Fruit fly (Drosophila melanogaster): ENCODE data around the gene Drak.

Gene Drak

DNA sequence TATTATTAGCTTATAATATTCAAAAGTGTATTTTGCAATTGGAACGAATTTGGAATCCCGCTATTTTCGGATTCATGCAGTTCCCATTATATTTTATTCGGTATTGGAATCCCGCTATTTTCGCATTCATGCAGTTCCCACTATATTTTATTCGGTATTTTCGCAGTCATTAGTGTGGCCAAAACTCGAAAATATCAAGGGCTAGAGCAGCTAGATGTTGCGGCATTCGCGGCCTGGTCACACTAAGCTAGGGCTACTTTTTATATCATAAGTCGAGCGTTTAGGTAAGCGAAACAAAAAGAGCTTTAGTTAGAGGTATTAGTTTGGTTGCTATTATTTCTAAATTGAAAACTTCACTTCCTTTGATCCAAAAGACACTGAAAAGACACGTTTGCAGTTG is 85.9 kb downstream of the Drak start (continued):
- TF ChIP-seq repo (GFP tag; optimal IDR thresholded peaks at IDR 0.05): no peak
- no peak for TF ChIP-seq CG14965 (GFP tag; optimal IDR thresholded peaks at IDR 0.05; ENCODE audit: borderline replicate concordance)

- no peak for TF ChIP-seq eve (GFP tag; optimal IDR thresholded peaks at IDR 0.05)
- no peak for TF ChIP-seq CG3838 (GFP tag; optimal IDR thresholded peaks at IDR 0.05)
- TF ChIP-seq cad (GFP tag; optimal IDR thresholded peaks at IDR 0.05): no peak
- TF ChIP-seq Ets65A (GFP tag): peak; percentile 94
- TF ChIP-seq hkb (optimal IDR thresholded peaks at IDR 0.05): peak; percentile 76
- peak; percentile 42; the same call in 1 of the 2 replicates for TF ChIP-seq hkb (GFP tag; IDR thresholded peaks at IDR 0.05)
- TF ChIP-seq sim (GFP tag; IDR thresholded peaks at IDR 0.05): peak; percentile 32; the same call in 1 of the 2 replicates
- no peak for TF ChIP-seq CG5180 (GFP tag; optimal IDR thresholded peaks at IDR 0.05)
- no peak for TF ChIP-seq CG6683 (GFP tag; optimal IDR thresholded peaks at IDR 0.05)
- no peak for TF ChIP-seq ham (GFP tag; IDR thresholded peaks at IDR 0.05)
- TF ChIP-seq kni (GFP tag; optimal IDR thresholded peaks at IDR 0.05): peak; percentile 35
- peak; percentile 43 for TF ChIP-seq CG18476 (GFP tag; optimal IDR thresholded peaks at IDR 0.05)
- TF ChIP-seq phol (tag; optimal IDR thresholded peaks at IDR 0.05): peak; percentile 99
- TF ChIP-seq CG11085 (GFP tag; IDR thresholded peaks at IDR 0.05): no peak
- peak; percentile 97 for TF ChIP-seq Myb (GFP tag; optimal IDR thresholded peaks at IDR 0.05)
- TF ChIP-seq D19A (tag; optimal IDR thresholded peaks at IDR 0.05): peak; percentile 24
- no peak for TF ChIP-seq chm (GFP tag; IDR thresholded peaks at IDR 0.05)
- no peak for TF ChIP-seq C15 (GFP tag; IDR thresholded peaks at IDR 0.05)
- TF ChIP-seq Hmx (GFP tag; optimal IDR thresholded peaks at IDR 0.05): no peak
- peak; percentile 32 for TF ChIP-seq CG12071 (GFP tag; optimal IDR thresholded peaks at IDR 0.05)
- peak; percentile 47; the same call in 1 of the 2 replicates for TF ChIP-seq al (GFP tag; IDR thresholded peaks at IDR 0.05)
- TF ChIP-seq ranshi (GFP tag; IDR thresholded peaks at IDR 0.05): peak; percentile 72; the same call in 1 of the 2 replicates
- TF ChIP-seq CG14014 (GFP tag; IDR thresholded peaks at IDR 0.05): peak; percentile 62; the same call in 1 of the 2 replicates
- peak; percentile 71 for TF ChIP-seq D (optimal IDR thresholded peaks at IDR 0.05)
- TF ChIP-seq D (GFP tag; optimal IDR thresholded peaks at IDR 0.05): peak; percentile 10
- peak; percentile 51 for TF ChIP-seq CG3281 (GFP tag; optimal IDR thresholded peaks at IDR 0.05)
- TF ChIP-seq dan (GFP tag; IDR thresholded peaks at IDR 0.05): no peak
- TF ChIP-seq CG1602 (GFP tag; optimal IDR thresholded peaks at IDR 0.05): peak; percentile 45
- peak; percentile 57 for TF ChIP-seq CG1832 (GFP tag; optimal IDR thresholded peaks at IDR 0.05)
- peak; percentile 63 for TF ChIP-seq B-H2 (GFP tag; optimal IDR thresholded peaks at IDR 0.05)
- TF ChIP-seq Deaf1 (tag; optimal IDR thresholded peaks at IDR 0.05): peak; percentile 21
- 0 out of 2 replicates have a peak, but pooled peaks have one; percentile 26 for TF ChIP-seq onecut (GFP tag; IDR thresholded peaks at IDR 0.05)
- peak; percentile 80 for TF ChIP-seq HLH54F (GFP tag; optimal IDR thresholded peaks at IDR 0.05)
- TF ChIP-seq mam (GFP tag; optimal IDR thresholded peaks at IDR 0.05): peak; percentile 81
- TF ChIP-seq Fer2 (tag; optimal IDR thresholded peaks at IDR 0.05): no peak
- peak; percentile 53; the same call in 1 of the 2 replicates for TF ChIP-seq CG32532 (GFP tag; IDR thresholded peaks at IDR 0.05)
- no peak for TF ChIP-seq CG6813 (GFP tag; optimal IDR thresholded peaks at IDR 0.05)
- peak; percentile 34 for TF ChIP-seq dmrt11E (tag; optimal IDR thresholded peaks at IDR 0.05)
- TF ChIP-seq ci (GFP tag; IDR thresholded peaks at IDR 0.05): peak; percentile 76; the same call in 2 of the 3 replicates
- peak; percentile 31 for TF ChIP-seq dm (GFP tag; optimal IDR thresholded peaks at IDR 0.05)
- TF ChIP-seq CG10959 (GFP tag; IDR thresholded peaks at IDR 0.05): no peak
- TF ChIP-seq CG1529 (GFP tag; optimal IDR thresholded peaks at IDR 0.05): no peak
- peak; percentile 63 for TF ChIP-seq CG16813 (GFP tag; IDR thresholded peaks at IDR 0.05; ENCODE audit: partially characterized antibody)
- peak; percentile 32; the same call in 1 of the 2 replicates for TF ChIP-seq CG5953 (GFP tag; IDR thresholded peaks at IDR 0.05)
- peak; percentile 34; the same call in 1 of the 2 replicates for TF ChIP-seq CG2129 (GFP tag; IDR thresholded peaks at IDR 0.05; ENCODE audit: partially characterized antibody)
- TF ChIP-seq CG12104 (GFP tag; optimal IDR thresholded peaks at IDR 0.05): no peak
- peak; percentile 52 for TF ChIP-seq CG12942 (GFP tag; optimal IDR thresholded peaks at IDR 0.05)
Measured at dm6 chrX:11580200-11580840, 87.4 kb downstream of the Drak start, which contains the start of gene nod. TSS of gene nod (plus strand) at chrX:11580772.

Measured in whole organism, embryonic.